Fruit fly (Drosophila melanogaster): ENCODE results near the gene CCT4.

The CCT4 gene

DNA sequence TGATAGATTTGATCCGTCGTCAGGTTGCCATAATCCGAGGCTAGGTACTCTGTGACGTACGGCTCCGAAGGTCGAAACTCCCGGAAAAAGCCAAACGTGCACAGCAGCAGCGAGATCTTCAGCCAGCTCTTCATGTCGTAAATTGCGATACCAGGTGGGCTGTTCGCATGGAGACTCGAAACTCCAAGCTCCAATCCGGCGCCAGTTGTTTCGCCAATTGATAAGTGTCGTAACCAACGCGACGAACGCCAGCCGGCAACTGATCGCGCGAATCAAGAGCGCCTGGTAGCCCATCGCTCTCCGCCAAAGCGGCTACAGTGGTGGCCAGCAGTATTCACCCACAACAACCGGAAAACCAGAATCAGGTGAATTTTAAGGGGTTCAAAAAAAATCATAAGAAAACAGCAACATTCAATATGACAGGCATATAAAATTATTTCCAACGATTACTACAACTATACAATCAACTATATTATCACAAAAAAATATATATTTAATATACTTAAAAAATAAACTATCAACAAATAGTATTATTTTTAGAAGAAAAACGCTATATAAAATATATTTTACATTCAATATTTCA, 7.7 kb upstream of the CCT4 start, which contains the start of gene CG17036 (continued):
- no peak for TF ChIP-seq CG12942 (GFP tag; optimal IDR thresholded peaks at IDR 0.05)
- TF ChIP-seq Adf1 (GFP tag; IDR thresholded peaks at IDR 0.05) = no peak; the same call in 1 of the 2 replicates
- TF ChIP-seq Vsx1 (GFP tag; optimal IDR thresholded peaks at IDR 0.05) = no peak
- TF ChIP-seq CG10267 (tag; optimal IDR thresholded peaks at IDR 0.05) = peak; percentile 4
- no peak for TF ChIP-seq lbe (GFP tag; optimal IDR thresholded peaks at IDR 0.05)
- no peak for TF ChIP-seq gt (GFP tag; IDR thresholded peaks at IDR 0.05)
- TF ChIP-seq twi (tag; optimal IDR thresholded peaks at IDR 0.05) = no peak
- TF ChIP-seq h (optimal IDR thresholded peaks at IDR 0.05) = no peak
- no peak for TF ChIP-seq stwl (tag; optimal IDR thresholded peaks at IDR 0.05)
- TF ChIP-seq CG4424 (GFP tag; optimal IDR thresholded peaks at IDR 0.05) = no peak
- no peak for TF ChIP-seq CG31365 (tag; optimal IDR thresholded peaks at IDR 0.05)
- TF ChIP-seq CG7839 (tag; optimal IDR thresholded peaks at IDR 0.05) = peak; percentile 58
- TF ChIP-seq Ptx1 (GFP tag; IDR thresholded peaks at IDR 0.05) = peak; percentile 39; the same call in 1 of the 2 replicates
- TF ChIP-seq CG17359 (tag; optimal IDR thresholded peaks at IDR 0.05) = no peak
- TF ChIP-seq Oaz (GFP tag; IDR thresholded peaks at IDR 0.05) = no peak
- TF ChIP-seq psq (GFP tag; optimal IDR thresholded peaks at IDR 0.05) = no peak
- no peak; the same call in 1 of the 2 replicates for TF ChIP-seq H2.0 (GFP tag; IDR thresholded peaks at IDR 0.05)
- TF ChIP-seq CG17361 (GFP tag; IDR thresholded peaks at IDR 0.05) = peak; percentile 48; the same call in 2 of the 3 replicates
- no peak for TF ChIP-seq dati (GFP tag; IDR thresholded peaks at IDR 0.05)
- no peak for TF ChIP-seq mirr (GFP tag; optimal IDR thresholded peaks at IDR 0.05)
- no peak for TF ChIP-seq ken (GFP tag; IDR thresholded peaks at IDR 0.05)
- TF ChIP-seq CG3995 (GFP tag; optimal IDR thresholded peaks at IDR 0.05) = no peak
- TF ChIP-seq Doc2 (GFP tag; IDR thresholded peaks at IDR 0.05) = no peak
- TF ChIP-seq Dek (tag; optimal IDR thresholded peaks at IDR 0.05) = no peak
- TF ChIP-seq YL-1 (GFP tag; optimal IDR thresholded peaks at IDR 0.05) = no peak
- TF ChIP-seq Elba2 (GFP tag; optimal IDR thresholded peaks at IDR 0.05) = no peak
- peak; percentile 40 for TF ChIP-seq CG12391 (tag; optimal IDR thresholded peaks at IDR 0.05)
- no peak for TF ChIP-seq peb (GFP tag; IDR thresholded peaks at IDR 0.05)
- TF ChIP-seq Hsf (GFP tag; optimal IDR thresholded peaks at IDR 0.05) = no peak
- no peak for TF ChIP-seq vfl (GFP tag; optimal IDR thresholded peaks at IDR 0.05)
- no peak for TF ChIP-seq dimm (GFP tag; IDR thresholded peaks at IDR 0.05)
- no peak for TF ChIP-seq CG6654 (GFP tag; optimal IDR thresholded peaks at IDR 0.05)
- peak; percentile 28 for TF ChIP-seq Nf-YC (tag; optimal IDR thresholded peaks at IDR 0.05)
- TF ChIP-seq CG7372 (GFP tag; IDR thresholded peaks at IDR 0.05) = no peak
- no peak for TF ChIP-seq Six4 (GFP tag; optimal IDR thresholded peaks at IDR 0.05)
- TF ChIP-seq Myb (GFP tag; optimal IDR thresholded peaks at IDR 0.05) = no peak
- TF ChIP-seq Mad (GFP tag; optimal IDR thresholded peaks at IDR 0.05) = no peak
- no peak for TF ChIP-seq Lim3 (GFP tag; IDR thresholded peaks at IDR 0.05)
- no peak for TF ChIP-seq dmrt11E (tag; optimal IDR thresholded peaks at IDR 0.05)
- TF ChIP-seq Fer1 (GFP tag; optimal IDR thresholded peaks at IDR 0.05) = peak; percentile 31
- TF ChIP-seq CG13424 (tag; optimal IDR thresholded peaks at IDR 0.05) = peak; percentile 12
- no peak for TF ChIP-seq CG30020 (tag; optimal IDR thresholded peaks at IDR 0.05)
- no peak for TF ChIP-seq Gsc (GFP tag; IDR thresholded peaks at IDR 0.05)
- TF ChIP-seq sc (optimal IDR thresholded peaks at IDR 0.05) = no peak
- no peak for TF ChIP-seq sc (GFP tag; optimal IDR thresholded peaks at IDR 0.05)
- no peak for TF ChIP-seq CG7786 (GFP tag; optimal IDR thresholded peaks at IDR 0.05)
- peak; percentile 11 for TF ChIP-seq CG10543 (GFP tag; optimal IDR thresholded peaks at IDR 0.05)
- TF ChIP-seq Ets97D (GFP tag; optimal IDR thresholded peaks at IDR 0.05) = no peak
- no peak for TF ChIP-seq Mrtf (GFP tag; IDR thresholded peaks at IDR 0.05)
- TF ChIP-seq Dp (GFP tag; optimal IDR thresholded peaks at IDR 0.05) = no peak
- TF ChIP-seq MBD-R2 (GFP tag; IDR thresholded peaks at IDR 0.05) = no peak; the same call in 1 of the 2 replicates
- TF ChIP-seq Ravus (GFP tag; IDR thresholded peaks at IDR 0.05) = 0 out of 2 replicates have a peak, but pooled peaks have one; percentile 6
- no peak for TF ChIP-seq ranshi (GFP tag; IDR thresholded peaks at IDR 0.05)

Measured in whole organism, embryonic.